Fruit fly (Drosophila melanogaster): ENCODE measurements around the gene CG16743.

Gene CG16743

dm6 chr2L:10987370-10987853 is 15.3 kb downstream of the CG16743 start, which contains the start of the genes piwi and CG12253 (continued):
- peak; percentile 29 for TF ChIP-seq kay (GFP tag; optimal IDR thresholded peaks at IDR 0.05)
- no peak for TF ChIP-seq ab (GFP tag; optimal IDR thresholded peaks at IDR 0.05)
- TF ChIP-seq lola (GFP tag; optimal IDR thresholded peaks at IDR 0.05): peak in 1 of 3 experiments; percentile 88
- no peak for TF ChIP-seq CG10147 (GFP tag; optimal IDR thresholded peaks at IDR 0.05)
- TF ChIP-seq sd (tag; optimal IDR thresholded peaks at IDR 0.05): no peak
- TF ChIP-seq CG11696 (GFP tag; IDR thresholded peaks at IDR 0.05): no peak
- TF ChIP-seq nau (GFP tag; optimal IDR thresholded peaks at IDR 0.05): no peak
- peak; percentile 14 for TF ChIP-seq CG4820 (GFP tag; optimal IDR thresholded peaks at IDR 0.05)
- TF ChIP-seq CG34422 (GFP tag; IDR thresholded peaks at IDR 0.05): no peak
- peak; percentile 42 for TF ChIP-seq CG4424 (GFP tag; optimal IDR thresholded peaks at IDR 0.05)
- TF ChIP-seq CG12769 (tag; optimal IDR thresholded peaks at IDR 0.05): no peak
- peak; percentile 62; the same call in 1 of the 2 replicates for TF ChIP-seq CG43689 (GFP tag; IDR thresholded peaks at IDR 0.05)
- TF ChIP-seq CG16779 (GFP tag; IDR thresholded peaks at IDR 0.05): no peak
- no peak for TF ChIP-seq CG12744 (GFP tag; optimal IDR thresholded peaks at IDR 0.05)
- no peak for TF ChIP-seq gsb (GFP tag; IDR thresholded peaks at IDR 0.05)
- no peak for TF ChIP-seq Dip2 (GFP tag; IDR thresholded peaks at IDR 0.05)
- TF ChIP-seq CoRest (tag; optimal IDR thresholded peaks at IDR 0.05): peak; percentile 95
- peak; percentile 53 for TF ChIP-seq CG13123 (GFP tag; optimal IDR thresholded peaks at IDR 0.05)
- TF ChIP-seq CG11398 (GFP tag; optimal IDR thresholded peaks at IDR 0.05): no peak
- peak; percentile 31 to 77 for TF ChIP-seq dpn (GFP tag; optimal IDR thresholded peaks at IDR 0.05)
- TF ChIP-seq fu2 (GFP tag; optimal IDR thresholded peaks at IDR 0.05): peak; percentile 35
- TF ChIP-seq p53 (GFP tag; optimal IDR thresholded peaks at IDR 0.05): no peak
- TF ChIP-seq CG9609 (GFP tag; optimal IDR thresholded peaks at IDR 0.05): peak; percentile 25
- no peak for TF ChIP-seq Scr (GFP tag; IDR thresholded peaks at IDR 0.05; ENCODE audit: partially characterized antibody)
- TF ChIP-seq aop (GFP tag; IDR thresholded peaks at IDR 0.05): no peak
- TF ChIP-seq onecut (GFP tag; IDR thresholded peaks at IDR 0.05): no peak
- TF ChIP-seq CG1602 (GFP tag; optimal IDR thresholded peaks at IDR 0.05): peak; percentile 79
- TF ChIP-seq Awh (GFP tag; IDR thresholded peaks at IDR 0.05): no peak
- TF ChIP-seq Mad (GFP tag; optimal IDR thresholded peaks at IDR 0.05): no peak
- peak; percentile 35 for TF ChIP-seq shn (GFP tag; optimal IDR thresholded peaks at IDR 0.05)
- TF ChIP-seq CG1603 (tag; optimal IDR thresholded peaks at IDR 0.05): no peak
- peak; percentile 33 for TF ChIP-seq zen (tag; optimal IDR thresholded peaks at IDR 0.05)
- TF ChIP-seq bsh (GFP tag; optimal IDR thresholded peaks at IDR 0.05): peak in 1 of 2 experiments; percentile 85
- TF ChIP-seq pum (GFP tag; optimal IDR thresholded peaks at IDR 0.05): peak; percentile 28
- peak; percentile 72 for TF ChIP-seq CG9437 (GFP tag; optimal IDR thresholded peaks at IDR 0.05)
- TF ChIP-seq hth (optimal IDR thresholded peaks at IDR 0.05): no peak
- TF ChIP-seq org-1 (GFP tag; optimal IDR thresholded peaks at IDR 0.05): peak; percentile 57
- TF ChIP-seq CG18764 (GFP tag; optimal IDR thresholded peaks at IDR 0.05): peak; percentile 90
- TF ChIP-seq mam (GFP tag; optimal IDR thresholded peaks at IDR 0.05): peak; percentile 25
- no peak; the same call in none of the 2 replicates for TF ChIP-seq vvl (GFP tag; IDR thresholded peaks at IDR 0.05)
- TF ChIP-seq Oli (tag; optimal IDR thresholded peaks at IDR 0.05): no peak
- no peak for TF ChIP-seq dati (GFP tag; IDR thresholded peaks at IDR 0.05)
- peak; percentile 49 for TF ChIP-seq MBD-R2 (GFP tag; IDR thresholded peaks at IDR 0.05)
- peak; percentile 39 for TF ChIP-seq zf30C (GFP tag; optimal IDR thresholded peaks at IDR 0.05)
- no peak for TF ChIP-seq CG6765 (GFP tag; optimal IDR thresholded peaks at IDR 0.05)
- peak; percentile 88 for TF ChIP-seq CG12659 (GFP tag; optimal IDR thresholded peaks at IDR 0.05)
- TF ChIP-seq CG17829 (tag; optimal IDR thresholded peaks at IDR 0.05): peak; percentile 57
- no peak for TF ChIP-seq CG17802 (tag; optimal IDR thresholded peaks at IDR 0.05)
- 0 out of 2 replicates have a peak, but pooled peaks have one; percentile 11 for TF ChIP-seq Drgx (GFP tag; IDR thresholded peaks at IDR 0.05)
- TF ChIP-seq CG10654 (GFP tag; optimal IDR thresholded peaks at IDR 0.05): peak; percentile 18
- no peak for TF ChIP-seq CG15479 (GFP tag; optimal IDR thresholded peaks at IDR 0.05)
